Fruit fly (Drosophila melanogaster) whole organism, embryonic: ENCODE results near the gene CG9837.

Experiments
- Awh ChIP-seq: fragments of 200-800 bp; sonication (Bioruptor generic); IDR thresholded peaks from 2 replicates; pipeline ENCODE4, ENCODE4 v1.3.6; 2022; ENCODE audit warnings: missing biosample characterization, missing genetic modification characterization
- CG10209 ChIP-seq: fragments of 200-800 bp; sonication (Bioruptor generic); optimal IDR thresholded peaks from 3 replicates; lab custom pipeline; 2017; ENCODE audit warnings: missing biosample characterization, mild to moderate bottlenecking, missing genetic modification characterization, missing genetic modification reagents
- CG14710 ChIP-seq: fragments of 200-800 bp; sonication (Bioruptor generic); optimal IDR thresholded peaks from 3 replicates; lab custom pipeline; 2019; ENCODE audit warnings: missing biosample characterization, mild to moderate bottlenecking, missing genetic modification characterization, moderate library complexity
- CG17612 ChIP-seq: fragments of 200-800 bp; sonication (Bioruptor generic); IDR thresholded peaks from 2 replicates; pipeline ENCODE4 v1.3.6; 2022; ENCODE audit warnings: missing biosample characterization, missing genetic modification characterization
- CG31441 ChIP-seq: fragments of 200-800 bp; sonication (Bioruptor generic); IDR thresholded peaks from 2 replicates; pipeline ENCODE4 v1.3.6; 2022; ENCODE audit warnings: missing biosample characterization, missing genetic modification characterization
- CG6654 ChIP-seq: fragments of 200-800 bp; sonication (Bioruptor generic); optimal IDR thresholded peaks from 2 replicates; lab custom pipeline; 2017; ENCODE audit warnings: missing biosample characterization, mild to moderate bottlenecking, missing genetic modification characterization
- CG6689 ChIP-seq: fragments of 200-800 bp; sonication (Bioruptor generic); IDR thresholded peaks from 2 replicates; pipeline ENCODE4 v1.3.6; 2022; ENCODE audit warnings: missing biosample characterization, missing genetic modification characterization
- H15 ChIP-seq: fragments of 200-800 bp; sonication (Bioruptor generic); IDR thresholded peaks from 3 replicates; pipeline ENCODE4 v1.3.6; 2022; ENCODE audit warnings: missing biosample characterization, missing genetic modification characterization
- MTF-1 ChIP-seq: fragments of 200-800 bp; sonication (Bioruptor generic); optimal IDR thresholded peaks from 2 replicates; lab custom pipeline; 2018; ENCODE audit warnings: missing biosample characterization, mild to moderate bottlenecking, missing genetic modification characterization, borderline replicate concordance
- bcd ChIP-seq: fragments of 200-800 bp; sonication (Bioruptor generic); optimal IDR thresholded peaks from 2 replicates; lab custom pipeline; 2017; ENCODE audit warnings: missing biosample characterization, mild to moderate bottlenecking, missing genetic modification characterization
- da ChIP-seq: fragments of 200-800 bp; sonication (Bioruptor generic); optimal IDR thresholded peaks from 2 replicates; lab custom pipeline; 2016; ENCODE audit warnings: missing biosample characterization, missing genetic modification characterization
- eyg ChIP-seq: fragments of 200-800 bp; sonication (Bioruptor generic); optimal IDR thresholded peaks from 3 replicates; lab custom pipeline; 2016; ENCODE audit warnings: missing biosample characterization, missing genetic modification characterization
- jumu ChIP-seq: fragments of 200-800 bp; sonication (Bioruptor generic); optimal IDR thresholded peaks from 3 replicates; lab custom pipeline; 2016; ENCODE audit warnings: missing biosample characterization, missing genetic modification characterization
- vnd ChIP-seq: fragments of 200-800 bp; sonication (Bioruptor generic); IDR thresholded peaks from 3 replicates; pipeline ENCODE4 v1.3.6; 2022; ENCODE audit warnings: missing biosample characterization, missing genetic modification characterization; ENCODE audit not compliant: partially characterized antibody

dm6 chr3R:8767998-8768397, 45.4 kb downstream of the CG9837 start, which contains the start of the genes CG34135 and CG11768:
- TF ChIP-seq H15 (GFP tag; lab: Robert Waterston, UW) (no peak), MTF-1 (no peak), CG6689 (GFP tag; lab: Robert Waterston, UW) (no peak), da (GFP tag; lab: Kevin White, UChicago) (no peak), bcd (no peak), CG6654 (no peak), CG10209 (no peak), CG14710 (tag; lab: Kevin White, UChicago) (no peak), vnd (GFP tag; lab: Robert Waterston, UW) (no peak), CG17612 (GFP tag; lab: Robert Waterston, UW) (no peak), CG31441 (GFP tag; lab: Robert Waterston, UW) (no peak), eyg (GFP tag; lab: Kevin White, UChicago) (no peak), jumu (GFP tag; lab: Kevin White, UChicago) (no peak), Awh (GFP tag; lab: Robert Waterston, UW) (no peak)
